Fruit fly (Drosophila melanogaster) whole organism, embryonic: ENCODE measurements around the gene CCT3.

Experiments used
- Ada2b ChIP-seq: fragments of 200-800 bp; sonication (Bioruptor generic); IDR thresholded peaks from 2 replicates; pipeline ENCODE4 v1.3.6; 2022; ENCODE audit warnings: missing biosample characterization, missing genetic modification characterization
- Asciz ChIP-seq: fragments of 200-800 bp; sonication (Bioruptor generic); optimal IDR thresholded peaks from 2 replicates; lab custom pipeline; 2017; ENCODE audit warnings: missing biosample characterization, mild to moderate bottlenecking, missing genetic modification characterization, missing genetic modification reagents
- BtbVII ChIP-seq: fragments of 200-800 bp; sonication (Bioruptor generic); optimal IDR thresholded peaks from 3 replicates; lab custom pipeline; 2017; ENCODE audit warnings: missing biosample characterization, mild to moderate bottlenecking, missing genetic modification characterization
- Bteb2 ChIP-seq: fragments of 200-800 bp; sonication (Bioruptor generic); optimal IDR thresholded peaks from 2 replicates; lab custom pipeline; 2016; ENCODE audit warnings: missing biosample characterization, missing genetic modification characterization
- CG11398 ChIP-seq: fragments of 200-800 bp; sonication (Bioruptor generic); optimal IDR thresholded peaks from 2 replicates; lab custom pipeline; 2016; ENCODE audit warnings: missing biosample characterization, missing genetic modification characterization
- CG11456 ChIP-seq: fragments of 200-800 bp; sonication (Bioruptor generic); IDR thresholded peaks from 3 replicates; pipeline ENCODE4 v1.3.6; 2022; ENCODE audit warnings: missing biosample characterization, missing genetic modification characterization
- CG12104 ChIP-seq: fragments of 200-800 bp; sonication (Bioruptor generic); optimal IDR thresholded peaks from 3 replicates; lab custom pipeline; 2016; ENCODE audit warnings: missing biosample characterization, missing genetic modification characterization
- CG14014 ChIP-seq: fragments of 200-800 bp; sonication (Bioruptor generic); IDR thresholded peaks from 2 replicates; pipeline ENCODE4 v1.3.6; 2022; ENCODE audit warnings: missing biosample characterization, missing genetic modification characterization
- CG14050 ChIP-seq: fragments of 200-800 bp; sonication (Bioruptor generic); IDR thresholded peaks from 3 replicates; pipeline ENCODE4 v1.3.6; 2022; ENCODE audit warnings: missing biosample characterization, missing genetic modification characterization
- CG14667 ChIP-seq: fragments of 200-800 bp; sonication (Bioruptor generic); IDR thresholded peaks from 2 replicates; pipeline ENCODE4 v1.3.6; 2022; ENCODE audit warnings: missing biosample characterization, missing genetic modification characterization
- CG1602 ChIP-seq: fragments of 200-800 bp; sonication (Bioruptor generic); optimal IDR thresholded peaks from 3 replicates; lab custom pipeline; 2016; ENCODE audit warnings: missing biosample characterization, missing genetic modification characterization
- CG17385 ChIP-seq: fragments of 200-800 bp; sonication (Bioruptor generic); optimal IDR thresholded peaks from 3 replicates; lab custom pipeline; 2018; ENCODE audit warnings: missing biosample characterization, mild to moderate bottlenecking, missing genetic modification characterization
- CG17829 ChIP-seq: fragments of 200-800 bp; optimal IDR thresholded peaks from 2 replicates; lab custom pipeline; 2019; ENCODE audit warnings: missing biosample characterization, mild to moderate bottlenecking, missing genetic modification characterization, moderate library complexity
- CG2116 ChIP-seq: fragments of 200-800 bp; sonication (Bioruptor generic); optimal IDR thresholded peaks from 3 replicates; lab custom pipeline; 2018; ENCODE audit warnings: missing biosample characterization, mild to moderate bottlenecking, missing genetic modification characterization
- CG2678 ChIP-seq: fragments of 200-800 bp; sonication (Bioruptor generic); optimal IDR thresholded peaks from 3 replicates; lab custom pipeline; 2019; ENCODE audit warnings: missing biosample characterization, mild to moderate bottlenecking, missing genetic modification characterization, moderate library complexity
- CG2712 ChIP-seq: fragments of 200-800 bp; optimal IDR thresholded peaks from 3 replicates; lab custom pipeline; 2019; ENCODE audit warnings: missing biosample characterization, mild to moderate bottlenecking, missing genetic modification characterization, moderate library complexity
- CG2875 ChIP-seq: fragments of 200-800 bp; sonication (Bioruptor generic); optimal IDR thresholded peaks from 2 replicates; lab custom pipeline; 2017; ENCODE audit warnings: missing biosample characterization, mild to moderate bottlenecking, missing genetic modification characterization, missing genetic modification reagents
- CG31224 ChIP-seq: fragments of 200-800 bp; sonication (Bioruptor generic); IDR thresholded peaks from 2 replicates; pipeline ENCODE4 v1.3.6; 2022; ENCODE audit warnings: missing biosample characterization, missing genetic modification characterization
- CG3407 ChIP-seq: fragments of 200-800 bp; sonication (Bioruptor generic); optimal IDR thresholded peaks from 2 replicates; lab custom pipeline; 2018; ENCODE audit warnings: missing biosample characterization, mild to moderate bottlenecking, missing genetic modification characterization
- CG3847 ChIP-seq: fragments of 200-800 bp; sonication (Bioruptor generic); IDR thresholded peaks from 2 replicates; pipeline ENCODE4 v1.3.6; 2022; ENCODE audit warnings: missing biosample characterization, missing genetic modification characterization
- CG4360 ChIP-seq: fragments of 200-800 bp; sonication (Bioruptor generic); IDR thresholded peaks from 2 replicates; pipeline ENCODE4 v1.3.6; 2022; ENCODE audit warnings: missing biosample characterization, missing genetic modification characterization
- CG5953 ChIP-seq: fragments of 200-800 bp; sonication (Bioruptor generic); IDR thresholded peaks from 2 replicates; pipeline ENCODE4 v1.3.6; 2022; ENCODE audit warnings: missing biosample characterization, missing genetic modification characterization
- CG7839 ChIP-seq: fragments of 200-800 bp; sonication (Bioruptor generic); optimal IDR thresholded peaks from 3 replicates; lab custom pipeline; 2018; ENCODE audit warnings: missing biosample characterization, mild to moderate bottlenecking, missing genetic modification characterization, moderate library complexity
- CG7963 ChIP-seq: fragments of 200-800 bp; sonication (Bioruptor generic); IDR thresholded peaks from 3 replicates; pipeline ENCODE4 v1.3.6; 2022; ENCODE audit warnings: missing biosample characterization, missing genetic modification characterization; ENCODE audit not compliant: partially characterized antibody
- Doc3 ChIP-seq: fragments of 200-800 bp; sonication (Bioruptor generic); IDR thresholded peaks from 3 replicates; pipeline ENCODE4 v1.3.6; 2022; ENCODE audit warnings: missing biosample characterization, missing genetic modification characterization; ENCODE audit not compliant: partially characterized antibody
- Drgx ChIP-seq: fragments of 200-800 bp; sonication (Bioruptor generic); IDR thresholded peaks from 2 replicates; pipeline ENCODE4 v1.3.6; 2022; ENCODE audit warnings: missing biosample characterization, missing genetic modification characterization
- Fer1 ChIP-seq: fragments of 200-800 bp; sonication (Bioruptor generic); optimal IDR thresholded peaks from 2 replicates; lab custom pipeline; 2017; ENCODE audit warnings: missing biosample characterization, mild to moderate bottlenecking, missing genetic modification characterization
- H2.0 ChIP-seq: fragments of 200-800 bp; sonication (Bioruptor generic); IDR thresholded peaks from 2 replicates; pipeline ENCODE4 v1.3.6; 2022; ENCODE audit warnings: missing biosample characterization, missing genetic modification characterization
- Lhr ChIP-seq: fragments of 200-800 bp; sonication (Bioruptor generic); optimal IDR thresholded peaks from 3 replicates; lab custom pipeline; 2017; ENCODE audit warnings: mild to moderate bottlenecking, missing biosample characterization, missing genetic modification reagents, missing genetic modification characterization
- Meics ChIP-seq: fragments of 200-800 bp; sonication (Bioruptor generic); optimal IDR thresholded peaks from 2 replicates; lab custom pipeline; 2017; ENCODE audit warnings: missing biosample characterization, mild to moderate bottlenecking, missing genetic modification characterization
- NFAT ChIP-seq: fragments of 200-800 bp; sonication (Bioruptor generic); IDR thresholded peaks from 2 replicates; pipeline ENCODE4 v1.3.6; 2022; ENCODE audit warnings: missing biosample characterization, missing genetic modification characterization
- NK7.1 ChIP-seq: fragments of 200-800 bp; sonication (Bioruptor generic); optimal IDR thresholded peaks from 3 replicates; lab custom pipeline; 2016; ENCODE audit warnings: missing biosample characterization, missing genetic modification characterization
- Nf-YC ChIP-seq: fragments of 200-800 bp; optimal IDR thresholded peaks from 3 replicates; lab custom pipeline; 2019; ENCODE audit warnings: missing biosample characterization, mild to moderate bottlenecking, missing genetic modification characterization, moderate library complexity
- Side ChIP-seq: fragments of 200-800 bp; sonication (Bioruptor generic); optimal IDR thresholded peaks from 2 replicates; lab custom pipeline; 2016; ENCODE audit warnings: missing biosample characterization, missing genetic modification characterization
- TFAM ChIP-seq: fragments of 200-800 bp; sonication (Bioruptor generic); optimal IDR thresholded peaks from 2 replicates; lab custom pipeline; 2017; ENCODE audit warnings: missing biosample characterization, missing genetic modification characterization, inconsistent platforms
- abd-A ChIP-seq: fragments of 200-800 bp; sonication (Bioruptor generic); optimal IDR thresholded peaks from 3 replicates; lab custom pipeline; 2019; ENCODE audit warnings: missing biosample characterization, mild to moderate bottlenecking, missing genetic modification characterization, moderate library complexity
- ara ChIP-seq: fragments of 200-800 bp; sonication (Bioruptor generic); IDR thresholded peaks from 2 replicates; pipeline ENCODE4 v1.3.6; 2022; ENCODE audit warnings: missing biosample characterization, missing genetic modification characterization
- ase ChIP-seq: fragments of 200-800 bp; sonication (Bioruptor generic); IDR thresholded peaks from 3 replicates; pipeline ENCODE4 v1.3.6; 2022; ENCODE audit warnings: missing biosample characterization, missing genetic modification characterization
- az2 ChIP-seq: fragments of 200-800 bp; sonication (Bioruptor generic); optimal IDR thresholded peaks from 3 replicates; lab custom pipeline; 2016; ENCODE audit warnings: missing biosample characterization, missing genetic modification characterization
- cg ChIP-seq: fragments of 200-800 bp; sonication (Bioruptor generic); optimal IDR thresholded peaks from 3 replicates; lab custom pipeline; 2019; ENCODE audit warnings: missing biosample characterization, mild to moderate bottlenecking, missing genetic modification characterization, moderate library complexity
- chif ChIP-seq, 2 experiments: fragments of 200-800 bp; sonication (Bioruptor generic); optimal IDR thresholded peaks; 3 replicates each; lab custom pipeline; 2016; ENCODE audit warnings: missing biosample characterization in 2 of 2, missing genetic modification characterization in 2 of 2
- fd3F ChIP-seq: fragments of 200-800 bp; sonication (Bioruptor generic); optimal IDR thresholded peaks from 2 replicates; lab custom pipeline; 2018; ENCODE audit warnings: missing biosample characterization, mild to moderate bottlenecking, missing genetic modification characterization, moderate library complexity
- gem ChIP-seq: fragments of 200-800 bp; sonication (Bioruptor generic); optimal IDR thresholded peaks from 2 replicates; lab custom pipeline; 2019; ENCODE audit warnings: missing biosample characterization, mild to moderate bottlenecking, missing genetic modification characterization, moderate library complexity
- kah ChIP-seq: fragments of 200-800 bp; sonication (Bioruptor generic); optimal IDR thresholded peaks from 2 replicates; lab custom pipeline; 2018; ENCODE audit warnings: missing biosample characterization, mild to moderate bottlenecking, missing genetic modification characterization
- mld ChIP-seq: fragments of 200-800 bp; sonication (Bioruptor generic); IDR thresholded peaks from 3 replicates; pipeline ENCODE4 v1.3.6; 2022; ENCODE audit warnings: missing biosample characterization, missing genetic modification characterization; ENCODE audit not compliant: partially characterized antibody
- nmo ChIP-seq: fragments of 200-800 bp; sonication (Bioruptor generic); optimal IDR thresholded peaks from 2 replicates; lab custom pipeline; 2018; ENCODE audit warnings: missing biosample characterization, mild to moderate bottlenecking, missing genetic modification characterization, moderate library complexity
- nom ChIP-seq: fragments of 200-800 bp; sonication (Bioruptor generic); optimal IDR thresholded peaks from 2 replicates; lab custom pipeline; 2017; ENCODE audit warnings: missing biosample characterization, missing genetic modification characterization, mild to moderate bottlenecking, moderate library complexity, missing genetic modification reagents
- oc ChIP-seq: fragments of 200-800 bp; sonication (Bioruptor generic); optimal IDR thresholded peaks from 2 replicates; lab custom pipeline; 2018; ENCODE audit warnings: missing biosample characterization, mild to moderate bottlenecking, missing genetic modification characterization, moderate library complexity
- pita ChIP-seq: fragments of 200-800 bp; sonication (Bioruptor generic); optimal IDR thresholded peaks from 2 replicates; lab custom pipeline; 2017; ENCODE audit warnings: missing biosample characterization, mild to moderate bottlenecking, missing genetic modification characterization
- tin ChIP-seq: fragments of 200-800 bp; sonication (Bioruptor generic); optimal IDR thresholded peaks from 3 replicates; lab custom pipeline; 2016; ENCODE audit warnings: missing biosample characterization, missing genetic modification characterization
- tx ChIP-seq: fragments of 200-800 bp; sonication (Bioruptor generic); optimal IDR thresholded peaks from 2 replicates; lab custom pipeline; 2016; ENCODE audit warnings: missing biosample characterization, missing genetic modification characterization
- zf30C ChIP-seq: fragments of 200-800 bp; sonication (Bioruptor generic); optimal IDR thresholded peaks from 3 replicates; lab custom pipeline; 2018; ENCODE audit warnings: missing biosample characterization, mild to moderate bottlenecking, missing genetic modification characterization

CCT3 gene

DNA sequence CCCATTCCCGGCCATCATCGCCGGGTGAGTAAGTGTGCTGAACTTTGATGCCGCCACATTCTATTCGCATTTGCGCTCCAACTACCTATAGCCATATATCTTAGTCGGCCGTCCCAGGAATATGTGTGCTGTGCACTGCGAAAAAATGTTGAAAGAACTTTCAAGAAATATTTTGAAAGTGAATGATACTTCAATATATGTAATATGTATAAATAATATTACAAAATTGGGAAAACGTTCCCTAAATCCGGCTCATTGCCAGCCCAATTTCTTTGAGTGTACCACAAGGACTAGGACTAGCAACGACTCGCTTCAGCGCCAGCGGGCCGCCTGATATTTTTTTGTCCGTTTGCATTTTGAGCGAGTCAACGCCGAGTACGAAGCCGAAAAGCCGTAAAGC is 25.8 kb downstream of the CCT3 start (continued):
- no peak for TF ChIP-seq BtbVII (GFP tag; lab: Kevin White, UChicago)
- TF ChIP-seq zf30C (GFP tag; lab: Kevin White, UChicago), result no peak
- TF ChIP-seq abd-A (tag; lab: Kevin White, UChicago), result no peak
- TF ChIP-seq nmo, result peak; percentile 20
- no peak for TF ChIP-seq Nf-YC (tag; lab: Kevin White, UChicago)
- peak; percentile 40 for TF ChIP-seq CG2712 (tag; lab: Kevin White, UChicago)
- no peak for TF ChIP-seq CG2116 (GFP tag; lab: Kevin White, UChicago)
- no peak for TF ChIP-seq Asciz (GFP tag; lab: Kevin White, UChicago)
- TF ChIP-seq CG17385, result no peak
- TF ChIP-seq H2.0, result no peak
- TF ChIP-seq Drgx (GFP tag; lab: Robert Waterston, UW), result no peak
- TF ChIP-seq ara, result peak; percentile 64
- TF ChIP-seq nom (GFP tag; lab: Kevin White, UChicago), result no peak
- TF ChIP-seq gem (tag; lab: Kevin White, UChicago), result peak; percentile 51
- TF ChIP-seq CG14014 (GFP tag; lab: Robert Waterston, UW), result no peak
- no peak for TF ChIP-seq CG2875
- TF ChIP-seq mld (GFP tag; lab: Robert Waterston, UW), result no peak
- no peak for TF ChIP-seq Fer1
- TF ChIP-seq Ada2b (GFP tag; lab: Robert Waterston, UW), result no peak
- TF ChIP-seq CG31224, result no peak
- TF ChIP-seq CG1602 (GFP tag; lab: Kevin White, UChicago), result no peak
- no peak for TF ChIP-seq CG7839 (tag; lab: Kevin White, UChicago)
- no peak for TF ChIP-seq CG11398 (GFP tag; lab: Kevin White, UChicago)
- TF ChIP-seq pita (GFP tag; lab: Kevin White, UChicago), result no peak
- TF ChIP-seq NFAT (GFP tag; lab: Robert Waterston, UW), result no peak
- no peak for TF ChIP-seq cg (GFP tag; lab: Kevin White, UChicago)
- no peak for TF ChIP-seq CG3407 (GFP tag; lab: Kevin White, UChicago)
- no peak for TF ChIP-seq Bteb2 (GFP tag; lab: Kevin White, UChicago)
- no peak for TF ChIP-seq oc
- TF ChIP-seq Doc3 (GFP tag; lab: Robert Waterston, UW), result no peak
- TF ChIP-seq CG14667 (GFP tag; lab: Robert Waterston, UW), result no peak
- TF ChIP-seq az2 (GFP tag; lab: Kevin White, UChicago), result peak; percentile 14
- TF ChIP-seq chif (GFP tag; optimal IDR thresholded peaks at IDR 0.05; lab: Kevin White, UChicago), result no peak
- 0 out of 3 replicates have a peak, but pooled peaks have one; percentile 44 for TF ChIP-seq CG11456 (GFP tag; lab: Robert Waterston, UW)
- no peak for TF ChIP-seq CG2678 (tag; lab: Kevin White, UChicago)
- TF ChIP-seq Meics (GFP tag; lab: Kevin White, UChicago), result no peak
- TF ChIP-seq fd3F, result no peak
- peak; percentile 8 for TF ChIP-seq tin
- TF ChIP-seq ase (GFP tag; lab: Robert Waterston, UW), result no peak
- no peak for TF ChIP-seq TFAM
- TF ChIP-seq kah, result no peak
- TF ChIP-seq Side (GFP tag; lab: Kevin White, UChicago), result no peak
- TF ChIP-seq CG4360, result no peak
- no peak for TF ChIP-seq NK7.1 (GFP tag; lab: Kevin White, UChicago)
- TF ChIP-seq CG17829 (tag; lab: Kevin White, UChicago), result peak; percentile 21
- TF ChIP-seq CG5953 (GFP tag; lab: Robert Waterston, UW), result no peak
- TF ChIP-seq tx (GFP tag; lab: Kevin White, UChicago), result no peak
- no peak for TF ChIP-seq CG3847
- no peak for TF ChIP-seq CG12104
- no peak for TF ChIP-seq CG14050 (GFP tag; lab: Robert Waterston, UW)
- TF ChIP-seq Lhr (GFP tag; lab: Kevin White, UChicago), result no peak
- TF ChIP-seq CG7963 (GFP tag; lab: Robert Waterston, UW), result no peak
